Fruit fly (Drosophila melanogaster) whole organism: ENCODE data around the gene sloth1.

Experiments used
- CG8478 ChIP-seq: fragments of >200 bp; optimal IDR thresholded peaks from 2 replicates; lab custom pipeline; 2018; ENCODE audit warnings: inconsistent platforms
- Dll ChIP-seq: fragments of >200 bp; optimal IDR thresholded peaks from 2 replicates; lab custom pipeline; 2017
- EcR ChIP-seq, 2 experiments: fragments of >200 bp; optimal IDR thresholded peaks; 2 replicates each; lab custom pipeline; 2017; ENCODE audit warnings: missing biosample characterization in 2 of 2, missing genetic modification characterization in 2 of 2, missing genetic modification reagents in 2 of 2
- psq ChIP-seq: fragments of >200 bp; optimal IDR thresholded peaks from 2 replicates; lab custom pipeline; 2017
- usp ChIP-seq: fragments of >200 bp; optimal IDR thresholded peaks from 2 replicates; lab custom pipeline; 2017; ENCODE audit warnings: missing biosample characterization, missing genetic modification characterization, mixed read lengths

dm6 chrX:7005444-7005843, 5.7 kb upstream of the sloth1 start:
- no peak for TF ChIP-seq psq (lab: Kevin White, UChicago)
- no peak for TF ChIP-seq Dll
- no peak for TF ChIP-seq EcR (GFP tag; optimal IDR thresholded peaks at IDR 0.05; lab: Kevin White, UChicago)
- TF ChIP-seq usp (GFP tag; lab: Kevin White, UChicago): no peak
- TF ChIP-seq CG8478 (lab: Kevin White, UChicago): no peak
